Worm (Caenorhabditis elegans) whole organism, L1 larva: ENCODE results near the gene nhr-39.
A peak's percentile ranks its signal among the peaks of the same experiment; 100 is the strongest.

Source experiments
- C04F5.9 ChIP-seq: sonication (generic microtip); optimal IDR thresholded peaks from 2 replicates; lab custom pipeline; 2016; ENCODE audit warnings: missing genetic modification characterization, missing compliant biosample characterization
- F16B12.6 ChIP-seq: fragments of 150-350 bp; optimal IDR thresholded peaks from 2 replicates; lab custom pipeline; 2014; ENCODE audit warnings: missing biosample characterization, missing genetic modification characterization
- aha-1 ChIP-seq: fragments of 150-350 bp; optimal IDR thresholded peaks from 2 replicates; lab custom pipeline; 2014; ENCODE audit warnings: missing biosample characterization, missing genetic modification characterization
- aly-2 ChIP-seq: fragments of 150-350 bp; optimal IDR thresholded peaks from 2 replicates; lab custom pipeline; 2014; ENCODE audit warnings: missing biosample characterization, missing genetic modification characterization
- ama-1 ChIP-seq: fragments of 150-350 bp; optimal IDR thresholded peaks from 2 replicates; lab custom pipeline; 2014
- ceh-63 ChIP-seq: fragments of 200-800 bp; sonication (Bioruptor generic); optimal IDR thresholded peaks from 2 replicates; lab custom pipeline; 2018; ENCODE audit warnings: mild to moderate bottlenecking, missing genetic modification characterization, missing compliant biosample characterization
- ceh-8 ChIP-seq: fragments of 200-800 bp; sonication (Bioruptor generic); optimal IDR thresholded peaks from 2 replicates; lab custom pipeline; 2018; ENCODE audit warnings: mild to moderate bottlenecking, missing genetic modification characterization, moderate library complexity, missing compliant biosample characterization
- ceh-90 ChIP-seq: sonication (generic microtip); optimal IDR thresholded peaks from 2 replicates; lab custom pipeline; 2016; ENCODE audit warnings: missing genetic modification characterization, missing compliant biosample characterization
- ces-1 ChIP-seq: fragments of 150-350 bp; optimal IDR thresholded peaks from 2 replicates; lab custom pipeline; 2014; ENCODE audit warnings: missing biosample characterization, missing genetic modification reagents, missing genetic modification characterization
- dpl-1 ChIP-seq, 3 experiments: fragments of 150-350 bp in 2 of 3; sonication (generic microtip) in 1 of 3; optimal IDR thresholded peaks; 2 replicates each; lab custom pipeline; 2014 to 2017; ENCODE audit warnings: missing biosample characterization in 3 of 3, missing genetic modification characterization in 3 of 3, missing genetic modification reagents in 3 of 3
- efl-1 ChIP-seq, 4 experiments: fragments of 150-350 bp; optimal IDR thresholded peaks in 3 of 4; peaks in 1 of 4; 1 replicate in 1 of 4; 2 replicates in 3 of 4; lab custom pipeline; 2014; ENCODE audit warnings: missing biosample characterization in 2 of 4, missing genetic modification characterization in 2 of 4, missing genetic modification reagents in 2 of 4
- efl-3 ChIP-seq: fragments of 200-800 bp; sonication (Bioruptor generic); optimal IDR thresholded peaks from 2 replicates; lab custom pipeline; 2018; ENCODE audit warnings: mild to moderate bottlenecking, missing genetic modification characterization, missing compliant biosample characterization
- egl-27 ChIP-seq, 2 experiments: fragments of 150-350 bp in 1 of 2; sonication (generic microtip); optimal IDR thresholded peaks; 3 replicates each; lab custom pipeline; 2017 to 2018; ENCODE audit warnings: missing biosample characterization in 2 of 2, missing genetic modification characterization in 2 of 2, missing genetic modification reagents in 2 of 2
- elt-2 ChIP-seq: sonication (generic microtip); optimal IDR thresholded peaks from 2 replicates; lab custom pipeline; 2016; ENCODE audit warnings: missing genetic modification characterization, mild to moderate bottlenecking, inconsistent platforms, missing compliant biosample characterization, missing genetic modification reagents
- fkh-10 ChIP-seq: sonication (generic microtip); optimal IDR thresholded peaks from 2 replicates; lab custom pipeline; 2017; ENCODE audit warnings: missing biosample characterization, missing genetic modification reagents, missing genetic modification characterization
- fkh-8 ChIP-seq: sonication (generic microtip); optimal IDR thresholded peaks from 2 replicates; lab custom pipeline; 2016; ENCODE audit warnings: mild to moderate bottlenecking, missing genetic modification characterization, missing compliant biosample characterization
- fos-1 ChIP-seq: fragments of 150-350 bp; optimal IDR thresholded peaks from 2 replicates; lab custom pipeline; 2014; ENCODE audit warnings: missing biosample characterization, missing genetic modification characterization
- grh-1 ChIP-seq: fragments of 200-800 bp; sonication (Bioruptor generic); IDR thresholded peaks from 2 replicates; pipeline ENCODE4 v1.3.6; 2022; ENCODE audit warnings: missing genetic modification reagents, missing genetic modification characterization, missing compliant biosample characterization
- hlh-17 ChIP-seq: fragments of 200-800 bp; sonication (Bioruptor generic); optimal IDR thresholded peaks from 2 replicates; lab custom pipeline; 2018; ENCODE audit warnings: missing genetic modification characterization, mild to moderate bottlenecking, missing compliant biosample characterization, moderate library complexity, borderline replicate concordance
- hlh-4 ChIP-seq: sonication (generic microtip); optimal IDR thresholded peaks from 2 replicates; lab custom pipeline; 2016; ENCODE audit warnings: mild to moderate bottlenecking, missing genetic modification characterization, missing compliant biosample characterization
- irx-1 ChIP-seq: sonication (generic microtip); optimal IDR thresholded peaks from 2 replicates; lab custom pipeline; 2016; ENCODE audit warnings: missing genetic modification characterization, missing compliant biosample characterization
- jun-1 ChIP-seq: fragments of 150-350 bp; optimal IDR thresholded peaks from 2 replicates; lab custom pipeline; 2014; ENCODE audit warnings: missing biosample characterization, missing genetic modification reagents, missing genetic modification characterization
- lin-13 ChIP-seq: fragments of 150-350 bp; optimal IDR thresholded peaks from 2 replicates; lab custom pipeline; 2014; ENCODE audit warnings: missing biosample characterization, missing genetic modification reagents, missing genetic modification characterization
- lin-15B ChIP-seq: fragments of 150-350 bp; sonication (generic microtip); optimal IDR thresholded peaks from 3 replicates; lab custom pipeline; 2014; ENCODE audit warnings: missing biosample characterization, missing genetic modification characterization
- lin-39 ChIP-seq: fragments of 150-350 bp; optimal IDR thresholded peaks from 2 replicates; lab custom pipeline; 2014; ENCODE audit warnings: missing biosample characterization, missing genetic modification reagents, missing genetic modification characterization
- lir-3 ChIP-seq: sonication (generic microtip); optimal IDR thresholded peaks from 2 replicates; lab custom pipeline; 2016; ENCODE audit warnings: mild to moderate bottlenecking, missing genetic modification characterization, moderate library complexity, missing compliant biosample characterization; ENCODE audit not compliant: poor library complexity
- mab-9 ChIP-seq: fragments of 200-800 bp; sonication (Bioruptor generic); IDR thresholded peaks from 2 replicates; pipeline ENCODE4 v1.3.6; 2022; ENCODE audit warnings: missing genetic modification reagents, missing genetic modification characterization, missing compliant biosample characterization
- mep-1 ChIP-seq: fragments of 150-350 bp; optimal IDR thresholded peaks from 2 replicates; lab custom pipeline; 2014; ENCODE audit warnings: missing biosample characterization, missing genetic modification characterization
- nhr-12 ChIP-seq: sonication (generic microtip); optimal IDR thresholded peaks from 2 replicates; lab custom pipeline; 2017; ENCODE audit warnings: missing biosample characterization, missing genetic modification characterization
- nhr-19 ChIP-seq: fragments of 200-800 bp; sonication (Bioruptor generic); conservative IDR thresholded peaks from 2 replicates; pipeline ENCODE4 v1.3.6; 2022; ENCODE audit warnings: missing genetic modification characterization, missing compliant biosample characterization
- nhr-20 ChIP-seq: sonication (generic microtip); optimal IDR thresholded peaks from 2 replicates; lab custom pipeline; 2016; ENCODE audit warnings: mild to moderate bottlenecking, missing genetic modification characterization, missing compliant biosample characterization
- nhr-47 ChIP-seq: sonication (generic microtip); optimal IDR thresholded peaks from 2 replicates; lab custom pipeline; 2016; ENCODE audit warnings: mild to moderate bottlenecking, missing genetic modification characterization, moderate library complexity, missing compliant biosample characterization
- nhr-77 ChIP-seq: fragments of 150-350 bp; optimal IDR thresholded peaks from 2 replicates; lab custom pipeline; 2014; ENCODE audit warnings: missing biosample characterization, missing genetic modification characterization
- nhr-85 ChIP-seq: sonication (generic microtip); peaks from one replicate; lab custom pipeline; 2016; ENCODE audit warnings: missing genetic modification characterization, inconsistent platforms, missing compliant biosample characterization
- nhr-90 ChIP-seq: sonication (generic microtip); optimal IDR thresholded peaks from 2 replicates; lab custom pipeline; 2016; ENCODE audit warnings: mild to moderate bottlenecking, missing genetic modification characterization, missing compliant biosample characterization; ENCODE audit not compliant: poor library complexity
- pqm-1 ChIP-seq: sonication (generic microtip); optimal IDR thresholded peaks from 3 replicates; lab custom pipeline; 2017; ENCODE audit warnings: missing biosample characterization, missing genetic modification characterization
- rnt-1 ChIP-seq: sonication (generic microtip); optimal IDR thresholded peaks from 2 replicates; lab custom pipeline; 2016; ENCODE audit warnings: mild to moderate bottlenecking, missing genetic modification characterization, moderate library complexity, missing compliant biosample characterization
- snpc-4 ChIP-seq: fragments of 150-350 bp; optimal IDR thresholded peaks from 2 replicates; lab custom pipeline; 2014; ENCODE audit warnings: missing biosample characterization, missing genetic modification characterization
- snu-23 ChIP-seq: sonication (generic microtip); optimal IDR thresholded peaks from 2 replicates; lab custom pipeline; 2016; ENCODE audit warnings: missing genetic modification characterization, missing compliant biosample characterization
- sox-4 ChIP-seq: sonication (generic microtip); optimal IDR thresholded peaks from 2 replicates; lab custom pipeline; 2016; ENCODE audit warnings: missing genetic modification characterization, missing compliant biosample characterization
- swsn-7 ChIP-seq: sonication (generic microtip); optimal IDR thresholded peaks from 2 replicates; lab custom pipeline; 2016; ENCODE audit warnings: missing genetic modification characterization, missing compliant biosample characterization
- tbx-2 ChIP-seq: sonication (generic microtip); optimal IDR thresholded peaks from 2 replicates; lab custom pipeline; 2016; ENCODE audit warnings: missing genetic modification characterization, missing compliant biosample characterization
- tlp-1 ChIP-seq: fragments of 150-350 bp; optimal IDR thresholded peaks from 2 replicates; lab custom pipeline; 2014; ENCODE audit warnings: missing biosample characterization, missing genetic modification characterization
- unc-130 ChIP-seq: fragments of 150-350 bp; optimal IDR thresholded peaks from 2 replicates; lab custom pipeline; 2017; ENCODE audit warnings: missing biosample characterization, missing genetic modification characterization, inconsistent platforms
- unc-62 ChIP-seq: fragments of 150-350 bp; optimal IDR thresholded peaks from 2 replicates; lab custom pipeline; 2014; ENCODE audit warnings: missing biosample characterization, missing genetic modification reagents, missing genetic modification characterization
- vab-15 ChIP-seq: sonication (generic microtip); optimal IDR thresholded peaks from 2 replicates; lab custom pipeline; 2017; ENCODE audit warnings: missing genotype, mild to moderate bottlenecking, missing genetic modification characterization, missing compliant biosample characterization
- zag-1 ChIP-seq: fragments of 150-350 bp; optimal IDR thresholded peaks from 2 replicates; lab custom pipeline; 2014; ENCODE audit warnings: missing biosample characterization, missing genetic modification characterization
- ztf-11 ChIP-seq, 2 experiments: sonication (generic microtip); optimal IDR thresholded peaks; 2 replicates each; lab custom pipeline; 2016 to 2017; ENCODE audit warnings: missing genetic modification characterization in 2 of 2, missing biosample characterization in 1 of 2, missing compliant biosample characterization in 1 of 2

nhr-39 gene

DNA sequence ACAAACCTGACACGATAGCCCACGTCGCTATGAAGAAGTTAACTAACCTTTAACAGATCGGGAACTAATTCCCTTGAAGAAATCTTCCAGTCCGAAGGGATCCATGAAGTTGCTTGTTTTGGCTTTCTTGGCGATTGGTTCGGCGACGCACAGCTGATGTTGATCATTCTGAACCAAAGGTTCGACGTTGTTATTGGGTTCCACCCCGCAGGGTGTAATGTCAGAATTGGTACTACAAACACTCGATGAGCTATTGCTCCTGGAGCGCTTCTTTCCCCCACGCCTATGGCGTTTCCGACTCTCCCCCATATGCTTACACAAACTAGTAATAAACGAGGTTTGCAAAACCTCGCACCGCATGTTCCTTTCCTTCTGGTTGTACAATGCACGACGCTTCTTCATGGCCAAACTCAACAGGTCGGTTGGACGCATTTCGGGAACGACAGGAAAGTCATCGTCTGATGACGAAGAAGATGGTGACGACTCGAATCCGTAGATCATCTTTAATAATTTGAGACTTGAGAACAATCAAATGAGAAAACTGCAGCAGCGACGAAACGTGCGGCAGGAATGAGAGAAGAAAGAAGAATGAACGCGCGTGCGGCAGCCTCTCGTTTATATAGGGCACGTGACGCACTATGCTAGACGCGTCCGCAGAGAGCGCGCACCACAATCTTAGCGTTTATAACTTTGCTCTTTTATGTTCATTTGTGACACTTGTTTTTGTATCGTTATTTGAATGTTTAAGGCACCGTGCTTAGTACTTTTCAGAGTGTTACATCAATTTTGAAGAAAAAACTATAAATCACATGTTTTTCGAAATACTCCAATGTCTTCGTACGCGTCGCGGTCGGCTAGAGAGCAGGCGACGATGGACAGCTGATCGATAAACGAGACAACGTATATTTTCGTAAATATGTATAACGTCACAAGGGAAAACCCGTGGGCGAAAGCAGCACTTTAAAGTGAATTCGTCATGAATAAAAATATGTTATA, 40.8 kb downstream of the nhr-39 start, which contains the start of gene tos-1 (continued):
- TF ChIP-seq efl-1 (optimal IDR thresholded peaks at IDR 0.05; lab: Kevin White, UChicago), result peak; percentile 90 to 92
- peak; percentile 78 to 99 for TF ChIP-seq efl-1 (GFP tag; optimal IDR thresholded peaks at IDR 0.05 in 1 of 2; lab: Kevin White, UChicago)
- peak; percentile 90 for TF ChIP-seq fos-1 (tag; lab: Kevin White, UChicago)
- TF ChIP-seq vab-15, result peak; percentile 97
- peak; percentile 73 for TF ChIP-seq snpc-4
- peak; percentile 98 for TF ChIP-seq fkh-10 (GFP tag; lab: Kevin White, UChicago)
- TF ChIP-seq zag-1, result peak; percentile 86
- peak; percentile 73 for TF ChIP-seq hlh-4
- no peak for TF ChIP-seq F16B12.6 (tag; lab: Kevin White, UChicago)
- TF ChIP-seq grh-1 (GFP tag; lab: Robert Waterston, UW), result peak; percentile 99
- no peak for TF ChIP-seq pqm-1 (tag; lab: Kevin White, UChicago)
- peak; percentile 100 for TF ChIP-seq nhr-85 (tag; lab: Kevin White, UChicago)
- no peak for TF ChIP-seq tlp-1 (tag; lab: Kevin White, UChicago)
- peak; percentile 89 for TF ChIP-seq C04F5.9 (tag; lab: Kevin White, UChicago)
- TF ChIP-seq fkh-8 (tag; lab: Kevin White, UChicago), result peak; percentile 100
- TF ChIP-seq mab-9 (GFP tag; lab: Robert Waterston, UW), result peak; percentile 95
- peak; percentile 100 for TF ChIP-seq nhr-47

DNA sequence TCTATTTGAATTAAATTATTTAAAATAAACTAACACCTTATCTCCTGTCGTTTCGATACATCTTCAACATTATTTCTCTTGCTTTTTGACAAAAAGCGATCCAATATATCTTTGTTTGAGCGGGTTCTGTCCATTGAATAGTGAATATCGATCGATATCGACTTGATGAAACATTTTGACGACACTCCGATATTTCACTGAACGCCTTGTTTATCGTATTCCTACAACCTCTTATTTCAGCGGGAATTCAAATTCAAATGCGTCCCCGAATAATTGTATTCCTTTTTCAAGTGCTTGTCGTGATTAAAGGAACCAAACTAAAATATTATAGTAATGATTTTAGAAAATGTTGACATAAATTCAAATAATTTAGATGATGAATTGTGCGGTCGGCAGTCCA, 43.7 kb downstream of the nhr-39 start, which contains the start of the genes K07B1.7 and try-5:
TSS of gene K07B1.7 (minus strand) at position 159 of the 400 bp plus-strand sequence.
TSS of gene try-5 (plus strand) at position 241 of the 400 bp plus-strand sequence.
- no peak for TF ChIP-seq ceh-90 (tag; lab: Kevin White, UChicago)
- TF ChIP-seq sox-4 (tag; lab: Kevin White, UChicago), result no peak
- TF ChIP-seq jun-1 (tag; lab: Kevin White, UChicago), result peak; percentile 12
- no peak for TF ChIP-seq elt-2 (tag; lab: Kevin White, UChicago)
- TF ChIP-seq nhr-85 (tag; lab: Kevin White, UChicago), result peak; percentile 69
- TF ChIP-seq rnt-1 (tag; lab: Kevin White, UChicago), result peak; percentile 74
- peak; percentile 96 to 98 (median 96) for TF ChIP-seq dpl-1 (GFP tag; optimal IDR thresholded peaks at IDR 0.05; lab: Kevin White, UChicago)
- TF ChIP-seq mep-1 (tag; lab: Kevin White, UChicago), result peak; percentile 67
- peak; percentile 53 for TF ChIP-seq nhr-19 (GFP tag; lab: Robert Waterston, UW)
- TF ChIP-seq egl-27 (tag; optimal IDR thresholded peaks at IDR 0.05; lab: Kevin White, UChicago), result no peak
- TF ChIP-seq nhr-77 (tag; lab: Kevin White, UChicago), result peak; percentile 24
- TF ChIP-seq fkh-8 (tag; lab: Kevin White, UChicago), result peak; percentile 43
- TF ChIP-seq irx-1, result peak; percentile 8
- TF ChIP-seq tbx-2 (tag; lab: Kevin White, UChicago), result peak; percentile 58
- TF ChIP-seq snpc-4, result no peak
- TF ChIP-seq snu-23 (GFP tag; lab: Kevin White, UChicago), result peak; percentile 79
- no peak for TF ChIP-seq aha-1 (tag; lab: Kevin White, UChicago)
- peak; percentile 16 for TF ChIP-seq nhr-90 (tag; lab: Kevin White, UChicago)
- peak; percentile 10 for TF ChIP-seq ama-1 (lab: Kevin White, UChicago)
- TF ChIP-seq ztf-11 (tag; optimal IDR thresholded peaks at IDR 0.05; lab: Kevin White, UChicago), result no peak
- no peak for TF ChIP-seq grh-1 (GFP tag; lab: Robert Waterston, UW)
- TF ChIP-seq vab-15, result no peak
- TF ChIP-seq lin-13 (GFP tag; lab: Kevin White, UChicago), result peak; percentile 61
- no peak for TF ChIP-seq ceh-63 (GFP tag; lab: Kevin White, UChicago)
- TF ChIP-seq nhr-12 (tag; lab: Kevin White, UChicago), result no peak
- TF ChIP-seq efl-1 (optimal IDR thresholded peaks at IDR 0.05; lab: Kevin White, UChicago), result peak; percentile 91 to 96
- peak; percentile 97 to 99 for TF ChIP-seq efl-1 (GFP tag; optimal IDR thresholded peaks at IDR 0.05 in 1 of 2; lab: Kevin White, UChicago)
- no peak for TF ChIP-seq C04F5.9 (tag; lab: Kevin White, UChicago)
- peak; percentile 56 for TF ChIP-seq swsn-7
- no peak for TF ChIP-seq lir-3
- TF ChIP-seq aly-2 (tag; lab: Kevin White, UChicago), result no peak
- no peak for TF ChIP-seq hlh-17 (GFP tag; lab: Kevin White, UChicago)
- TF ChIP-seq ceh-8, result peak; percentile 34
- no peak for TF ChIP-seq ces-1
- no peak for TF ChIP-seq efl-3 (GFP tag; lab: Kevin White, UChicago)
- TF ChIP-seq nhr-20, result peak; percentile 68
- no peak for TF ChIP-seq unc-62 (GFP tag; lab: Kevin White, UChicago)
- TF ChIP-seq unc-130 (tag; lab: Kevin White, UChicago), result no peak
- TF ChIP-seq lin-39 (tag; lab: Kevin White, UChicago), result no peak
- TF ChIP-seq lin-15B (tag; lab: Kevin White, UChicago), result peak; percentile 24
